Fruit fly (Drosophila melanogaster) Kc167 (cell line): ENCODE measurements around the gene corolla.

Source experiments
- Myc ChIP-seq: fragments of >200 bp; optimal IDR thresholded peaks from 2 replicates; lab custom pipeline; 2017; ENCODE audit warnings: missing external identifiers
- h ChIP-seq: fragments of >200 bp; optimal IDR thresholded peaks from 3 replicates; lab custom pipeline; 2018; ENCODE audit warnings: missing external identifiers
- insv ChIP-seq: fragments of >200 bp; optimal IDR thresholded peaks from 3 replicates; lab custom pipeline; 2018; ENCODE audit warnings: missing external identifiers
- psq ChIP-seq: fragments of >200 bp; optimal IDR thresholded peaks from 2 replicates; lab custom pipeline; 2017; ENCODE audit warnings: missing external identifiers
- ttk ChIP-seq: sonication (Bioruptor generic); optimal IDR thresholded peaks from 2 replicates; lab custom pipeline; 2017; ENCODE audit warnings: missing external identifiers

DNA sequence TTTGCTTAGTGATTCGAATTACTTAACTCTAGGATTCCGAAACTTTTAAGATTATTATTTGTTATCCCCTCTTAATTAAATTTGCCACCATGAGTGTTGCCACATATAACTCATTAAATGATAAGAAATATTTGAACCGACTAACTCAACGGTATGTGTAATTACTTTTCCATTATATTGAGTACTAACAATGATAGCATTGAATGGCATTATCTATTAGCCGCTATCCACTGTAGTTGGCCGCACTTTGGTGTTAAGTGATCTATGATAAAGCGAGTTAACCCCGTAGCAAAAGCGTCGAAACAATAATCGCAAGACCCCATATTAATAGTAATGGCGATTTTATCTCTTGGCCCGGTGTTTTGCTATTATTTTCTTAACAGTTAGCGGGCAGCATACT lies 50.9 kb downstream of the corolla start:
- no peak for TF ChIP-seq insv
- no peak for TF ChIP-seq ttk (lab: Kevin White, UChicago)
- no peak for TF ChIP-seq psq (lab: Kevin White, UChicago)
- no peak for TF ChIP-seq h (lab: Kevin White, UChicago)
- TF ChIP-seq Myc (lab: Kevin White, UChicago), result no peak
